Worm (Caenorhabditis elegans) whole organism, L4/young adult: ENCODE measurements around the gene bcat-1.

ENCODE experiments used
- dao-5 ChIP-seq: sonication (generic microtip); optimal IDR thresholded peaks from 2 replicates; lab custom pipeline; 2016; ENCODE audit warnings: missing genotype, missing genetic modification characterization, moderate library complexity, missing compliant biosample characterization
- him-1 ChIP-seq: sonication (generic microtip); optimal IDR thresholded peaks from 2 replicates; lab custom pipeline; 2016; ENCODE audit warnings: missing genotype, missing genetic modification reagents, missing genetic modification characterization, missing compliant biosample characterization

- TF ChIP-seq him-1 (tag; lab: Kevin White, UChicago) (peak; percentile 25), dao-5 (tag; lab: Kevin White, UChicago) (no peak)
Observed at ce11 chrX:12827741-12828408, 49.4 kb upstream of the bcat-1 start.
